Fruit fly (Drosophila melanogaster) whole organism, embryonic: ENCODE data around the gene CG11699.

Experiments used
- CG12104 ChIP-seq: fragments of 200-800 bp; sonication (Bioruptor generic); optimal IDR thresholded peaks from 3 replicates; lab custom pipeline; 2016; ENCODE audit warnings: missing biosample characterization, missing genetic modification characterization
- CG12219 ChIP-seq: fragments of 200-800 bp; sonication (Bioruptor generic); optimal IDR thresholded peaks from 3 replicates; lab custom pipeline; 2018; ENCODE audit warnings: missing biosample characterization, mild to moderate bottlenecking, missing genetic modification characterization
- CG12236 ChIP-seq: fragments of 200-800 bp; sonication (Bioruptor generic); optimal IDR thresholded peaks from 2 replicates; lab custom pipeline; 2016; ENCODE audit warnings: missing biosample characterization, missing genetic modification characterization
- CG12391 ChIP-seq: fragments of 200-800 bp; sonication (Bioruptor generic); optimal IDR thresholded peaks from 3 replicates; lab custom pipeline; 2018; ENCODE audit warnings: missing biosample characterization, mild to moderate bottlenecking, missing genetic modification characterization, moderate library complexity
- CG13123 ChIP-seq: fragments of 200-800 bp; sonication (Bioruptor generic); optimal IDR thresholded peaks from 2 replicates; lab custom pipeline; 2016; ENCODE audit warnings: missing biosample characterization, missing genetic modification characterization
- CG14667 ChIP-seq: fragments of 200-800 bp; sonication (Bioruptor generic); IDR thresholded peaks from 2 replicates; pipeline ENCODE4 v1.3.6; 2022; ENCODE audit warnings: missing biosample characterization, missing genetic modification characterization
- CG17568 ChIP-seq: fragments of 200-800 bp; sonication (Bioruptor generic); optimal IDR thresholded peaks from 2 replicates; lab custom pipeline; 2018; ENCODE audit warnings: missing biosample characterization, mild to moderate bottlenecking, missing genetic modification characterization, moderate library complexity
- CG18476 ChIP-seq: fragments of 200-800 bp; sonication (Bioruptor generic); optimal IDR thresholded peaks from 2 replicates; lab custom pipeline; 2016; ENCODE audit warnings: missing biosample characterization, mild to moderate bottlenecking, missing genetic modification characterization
- CG18764 ChIP-seq: fragments of 200-800 bp; sonication (Bioruptor generic); optimal IDR thresholded peaks from 3 replicates; lab custom pipeline; 2016; ENCODE audit warnings: missing biosample characterization, missing genetic modification characterization
- CG2116 ChIP-seq: fragments of 200-800 bp; sonication (Bioruptor generic); optimal IDR thresholded peaks from 3 replicates; lab custom pipeline; 2018; ENCODE audit warnings: missing biosample characterization, mild to moderate bottlenecking, missing genetic modification characterization
- CG2120 ChIP-seq: fragments of 200-800 bp; sonication (Bioruptor generic); optimal IDR thresholded peaks from 3 replicates; lab custom pipeline; 2016; ENCODE audit warnings: missing biosample characterization, missing genetic modification characterization
- CG30403 ChIP-seq: fragments of 200-800 bp; sonication (Bioruptor generic); optimal IDR thresholded peaks from 3 replicates; lab custom pipeline; 2016; ENCODE audit warnings: missing biosample characterization, missing genetic modification characterization
- CG34224 ChIP-seq: fragments of 200-800 bp; sonication (Bioruptor generic); IDR thresholded peaks from 3 replicates; pipeline ENCODE4 v1.3.6; 2022; ENCODE audit warnings: missing biosample characterization, missing genetic modification characterization; ENCODE audit not compliant: partially characterized antibody
- CG4282 ChIP-seq: fragments of 200-800 bp; sonication (Bioruptor generic); optimal IDR thresholded peaks from 2 replicates; lab custom pipeline; 2016; ENCODE audit warnings: missing biosample characterization, missing genetic modification characterization
- CG5180 ChIP-seq: fragments of 200-800 bp; sonication (Bioruptor generic); optimal IDR thresholded peaks from 3 replicates; lab custom pipeline; 2017; ENCODE audit warnings: missing biosample characterization, missing genetic modification characterization, mild to moderate bottlenecking, moderate library complexity, missing genetic modification reagents
- CG5245 ChIP-seq: fragments of 200-800 bp; sonication (Bioruptor generic); optimal IDR thresholded peaks from 3 replicates; lab custom pipeline; 2016; ENCODE audit warnings: missing biosample characterization, missing genetic modification characterization
- CG6254 ChIP-seq: fragments of 200-800 bp; sonication (Bioruptor generic); optimal IDR thresholded peaks from 3 replicates; lab custom pipeline; 2017; ENCODE audit warnings: mild to moderate bottlenecking, missing biosample characterization, missing genetic modification reagents, missing genetic modification characterization
- CG7839 ChIP-seq: fragments of 200-800 bp; sonication (Bioruptor generic); optimal IDR thresholded peaks from 3 replicates; lab custom pipeline; 2018; ENCODE audit warnings: missing biosample characterization, mild to moderate bottlenecking, missing genetic modification characterization, moderate library complexity
- CG8388 ChIP-seq: fragments of 200-800 bp; sonication (Bioruptor generic); optimal IDR thresholded peaks from 2 replicates; lab custom pipeline; 2019; ENCODE audit warnings: missing biosample characterization, mild to moderate bottlenecking, missing genetic modification characterization, moderate library complexity
- CG8478 ChIP-seq: fragments of >200 bp; optimal IDR thresholded peaks from 2 replicates; lab custom pipeline; 2018
- Deaf1 ChIP-seq: fragments of 200-800 bp; optimal IDR thresholded peaks from 3 replicates; lab custom pipeline; 2019; ENCODE audit warnings: missing biosample characterization, mild to moderate bottlenecking, missing genetic modification characterization, moderate library complexity
- Dfd ChIP-seq, 2 experiments: fragments of >200 bp; optimal IDR thresholded peaks; 2 replicates each; lab custom pipeline; 2017; ENCODE audit warnings: missing biosample characterization in 2 of 2, missing genetic modification characterization in 2 of 2
- Elba2 ChIP-seq: fragments of 200-800 bp; sonication (Bioruptor generic); optimal IDR thresholded peaks from 3 replicates; lab custom pipeline; 2016; ENCODE audit warnings: missing biosample characterization, missing genetic modification characterization
- HLH4C ChIP-seq: fragments of 200-800 bp; sonication (Bioruptor generic); IDR thresholded peaks from 3 replicates; pipeline ENCODE4 v1.3.6; 2022; ENCODE audit warnings: missing biosample characterization, missing genetic modification characterization; ENCODE audit not compliant: partially characterized antibody
- Hr78 ChIP-seq, 2 experiments: fragments of 200-800 bp in 1 of 2; fragments of >200 bp in 1 of 2; sonication (Bioruptor generic) in 1 of 2; optimal IDR thresholded peaks; 2 replicates each; lab custom pipeline; 2017 to 2019; ENCODE audit warnings: missing biosample characterization in 2 of 2, missing genetic modification characterization in 2 of 2, mild to moderate bottlenecking in 1 of 2, moderate library complexity in 1 of 2
- Jarid2 ChIP-seq: fragments of 200-800 bp; sonication (Bioruptor generic); optimal IDR thresholded peaks from 3 replicates; lab custom pipeline; 2017; ENCODE audit warnings: mild to moderate bottlenecking, missing biosample characterization, missing genetic modification reagents, missing genetic modification characterization
- Lpt ChIP-seq: fragments of >200 bp; optimal IDR thresholded peaks from 2 replicates; lab custom pipeline; 2018; ENCODE audit warnings: missing biosample characterization, missing genetic modification characterization
- MESR4 ChIP-seq: fragments of 200-800 bp; sonication (Bioruptor generic); optimal IDR thresholded peaks from 2 replicates; lab custom pipeline; 2018; ENCODE audit warnings: missing biosample characterization, mild to moderate bottlenecking, missing genetic modification characterization, moderate library complexity
- Med ChIP-seq: fragments of 200-800 bp; sonication (Bioruptor generic); peaks from one replicate; lab custom pipeline; 2016; ENCODE audit warnings: missing biosample characterization, missing genetic modification characterization, mild to moderate bottlenecking, inconsistent platforms, moderate library complexity
- Mes4 ChIP-seq: fragments of 200-800 bp; sonication (Bioruptor generic); optimal IDR thresholded peaks from 2 replicates; lab custom pipeline; 2016; ENCODE audit warnings: missing biosample characterization, missing genetic modification characterization
- Nf-YC ChIP-seq: fragments of 200-800 bp; optimal IDR thresholded peaks from 3 replicates; lab custom pipeline; 2019; ENCODE audit warnings: missing biosample characterization, mild to moderate bottlenecking, missing genetic modification characterization, moderate library complexity
- Stat92E ChIP-seq, 3 experiments: fragments of >200 bp in 2 of 3; fragments of 200-800 bp in 1 of 3; sonication (Bioruptor generic) in 1 of 3; optimal IDR thresholded peaks; 2 replicates each; lab custom pipeline; 2017 to 2019; ENCODE audit warnings: missing biosample characterization in 3 of 3, missing genetic modification characterization in 3 of 3, mild to moderate bottlenecking in 1 of 3, moderate library complexity in 1 of 3
- az2 ChIP-seq: fragments of 200-800 bp; sonication (Bioruptor generic); optimal IDR thresholded peaks from 3 replicates; lab custom pipeline; 2016; ENCODE audit warnings: missing biosample characterization, missing genetic modification characterization
- bowl ChIP-seq: fragments of 200-800 bp; sonication (Bioruptor generic); IDR thresholded peaks from 2 replicates; pipeline ENCODE4 v1.3.6; 2022; ENCODE audit warnings: missing biosample characterization, missing genetic modification characterization
- chn ChIP-seq: fragments of 200-800 bp; sonication (Bioruptor generic); optimal IDR thresholded peaks from 2 replicates; lab custom pipeline; 2016; ENCODE audit warnings: missing biosample characterization, missing genetic modification characterization
- crol ChIP-seq: fragments of 200-800 bp; sonication (Bioruptor generic); IDR thresholded peaks from 2 replicates; pipeline ENCODE4 v1.3.6; 2022; ENCODE audit warnings: missing biosample characterization, missing genetic modification characterization
- dimm ChIP-seq: fragments of 200-800 bp; sonication (Bioruptor generic); IDR thresholded peaks from 2 replicates; pipeline ENCODE4 v1.3.6; 2022; ENCODE audit warnings: missing biosample characterization, missing genetic modification characterization
- grn ChIP-seq: fragments of 200-800 bp; sonication (Bioruptor generic); optimal IDR thresholded peaks from 3 replicates; lab custom pipeline; 2017; ENCODE audit warnings: missing biosample characterization, missing genetic modification characterization
- hb ChIP-seq: fragments of 200-800 bp; sonication (Bioruptor generic); IDR thresholded peaks from 3 replicates; pipeline ENCODE4 v1.3.6; 2022; ENCODE audit warnings: missing biosample characterization, missing genetic modification characterization; ENCODE audit not compliant: partially characterized antibody
- hbn ChIP-seq: fragments of 200-800 bp; sonication (Bioruptor generic); IDR thresholded peaks from 2 replicates; pipeline ENCODE4 v1.3.6; 2022; ENCODE audit warnings: missing biosample characterization, missing genetic modification characterization; ENCODE audit not compliant: partially characterized antibody
- her ChIP-seq: fragments of 200-800 bp; sonication (Bioruptor generic); optimal IDR thresholded peaks from 2 replicates; lab custom pipeline; 2016; ENCODE audit warnings: missing biosample characterization, missing genetic modification characterization
- klu ChIP-seq: fragments of 200-800 bp; sonication (Bioruptor generic); IDR thresholded peaks from 2 replicates; pipeline ENCODE4 v1.3.6; 2022; ENCODE audit warnings: missing biosample characterization, missing genetic modification characterization
- knrl ChIP-seq: fragments of 200-800 bp; sonication (Bioruptor generic); IDR thresholded peaks from 3 replicates; pipeline ENCODE4 v1.3.6; 2022; ENCODE audit warnings: missing biosample characterization, missing genetic modification characterization; ENCODE audit not compliant: partially characterized antibody
- row ChIP-seq: fragments of 200-800 bp; sonication (Bioruptor generic); IDR thresholded peaks from 3 replicates; pipeline ENCODE4 v1.3.6; 2022; ENCODE audit warnings: missing biosample characterization, missing genetic modification characterization
- sim ChIP-seq: fragments of 200-800 bp; sonication (Bioruptor generic); IDR thresholded peaks from 2 replicates; pipeline ENCODE4 v1.3.6; 2022; ENCODE audit warnings: missing biosample characterization, missing genetic modification characterization
- sqz ChIP-seq: fragments of 200-800 bp; sonication (Bioruptor generic); optimal IDR thresholded peaks from 3 replicates; lab custom pipeline; 2018; ENCODE audit warnings: missing biosample characterization, mild to moderate bottlenecking, missing genetic modification characterization
- zf30C ChIP-seq: fragments of 200-800 bp; sonication (Bioruptor generic); optimal IDR thresholded peaks from 3 replicates; lab custom pipeline; 2018; ENCODE audit warnings: missing biosample characterization, mild to moderate bottlenecking, missing genetic modification characterization
- zfh1 ChIP-seq: fragments of 200-800 bp; sonication (Bioruptor generic); IDR thresholded peaks from 3 replicates; pipeline ENCODE4 v1.3.6; 2022; ENCODE audit warnings: missing biosample characterization, missing genetic modification characterization

Gene CG11699

DNA sequence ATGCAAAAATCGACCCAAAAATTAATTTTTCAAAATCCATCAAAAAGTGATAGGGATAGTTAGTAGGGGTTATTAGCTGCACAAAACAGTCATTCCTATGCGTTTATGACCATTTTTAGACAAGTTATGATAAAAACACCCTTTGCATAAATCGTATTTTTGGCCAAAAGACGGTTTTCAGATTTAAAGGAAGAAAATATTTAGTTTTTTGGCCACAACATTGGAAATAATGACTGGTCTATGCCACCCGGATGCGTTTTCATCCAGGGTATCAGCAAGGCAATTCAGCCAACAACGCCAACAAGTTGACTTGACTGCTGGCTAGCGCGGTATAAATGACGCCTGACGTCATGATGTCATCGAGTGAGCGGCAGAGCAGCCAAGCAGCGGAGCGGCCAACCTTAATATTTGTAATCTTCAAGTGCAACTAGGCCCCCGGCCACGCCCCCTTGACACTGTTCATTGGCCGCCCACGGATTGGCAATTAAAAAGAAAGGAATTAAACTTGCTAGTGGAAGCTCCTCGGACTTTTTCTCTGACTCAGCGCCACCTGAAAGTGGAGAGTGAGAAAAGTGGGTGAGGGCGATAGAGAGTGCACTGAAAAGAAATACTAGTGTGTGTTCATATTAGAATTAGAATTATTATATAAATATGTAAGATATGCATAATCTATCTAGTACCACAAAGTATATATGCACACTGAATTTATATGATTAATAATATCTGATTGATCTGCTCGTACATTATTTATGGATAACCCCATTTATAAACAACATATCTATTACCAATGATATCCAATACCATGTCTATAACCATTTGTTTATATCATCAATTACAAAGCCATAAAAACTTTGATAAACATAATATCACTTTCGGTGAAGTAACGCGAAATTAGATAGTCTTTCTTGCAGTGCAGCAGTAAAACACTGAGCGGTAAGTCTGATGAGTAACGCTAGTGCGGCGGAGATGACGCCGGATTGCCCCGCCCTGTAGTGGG is 10.4 kb upstream of the CG11699 start (continued):
- no peak for TF ChIP-seq CG34224 (GFP tag; lab: Robert Waterston, UW)
- TF ChIP-seq CG6254 (GFP tag; lab: Kevin White, UChicago): peak; percentile 29
- TF ChIP-seq CG30403 (GFP tag; lab: Kevin White, UChicago): peak; percentile 87
- peak; percentile 74 for TF ChIP-seq CG12219 (GFP tag; lab: Kevin White, UChicago)
- TF ChIP-seq CG14667 (GFP tag; lab: Robert Waterston, UW): peak; percentile 54
- peak; percentile 55; the same call in 1 of the 2 replicates for TF ChIP-seq klu (GFP tag; lab: Robert Waterston, UW)
- peak in 1 of 2 experiments; percentile 81 for TF ChIP-seq Hr78 (GFP tag; optimal IDR thresholded peaks at IDR 0.05; lab: Kevin White, UChicago)
- no peak for TF ChIP-seq grn (GFP tag; lab: Kevin White, UChicago)
- TF ChIP-seq HLH4C (GFP tag; lab: Robert Waterston, UW): no peak
- TF ChIP-seq CG8478 (lab: Kevin White, UChicago): no peak
- TF ChIP-seq zf30C (GFP tag; lab: Kevin White, UChicago): peak; percentile 59
- TF ChIP-seq hbn (GFP tag; lab: Robert Waterston, UW): no peak
- no peak for TF ChIP-seq Elba2 (GFP tag; lab: Kevin White, UChicago)
- peak; percentile 84 for TF ChIP-seq Nf-YC (tag; lab: Kevin White, UChicago)
- no peak for TF ChIP-seq her (GFP tag; lab: Kevin White, UChicago)
- TF ChIP-seq sim: no peak; the same call in 1 of the 2 replicates
- peak; percentile 80 for TF ChIP-seq Med (GFP tag; lab: Kevin White, UChicago)
- no peak for TF ChIP-seq CG12236 (GFP tag; lab: Kevin White, UChicago)
- TF ChIP-seq CG7839: peak; percentile 93
- TF ChIP-seq Lpt (GFP tag; lab: Kevin White, UChicago): no peak
- peak; percentile 58 for TF ChIP-seq Jarid2
- TF ChIP-seq CG12104 (GFP tag; lab: Kevin White, UChicago): peak; percentile 90
- peak; percentile 45; the same call in 2 of the 3 replicates for TF ChIP-seq zfh1 (GFP tag; lab: Robert Waterston, UW)
- peak; percentile 83 for TF ChIP-seq CG8388
- TF ChIP-seq CG12391 (tag; lab: Kevin White, UChicago): peak; percentile 88
- TF ChIP-seq crol (GFP tag; lab: Robert Waterston, UW): no peak
- no peak for TF ChIP-seq Stat92E (GFP tag; optimal IDR thresholded peaks at IDR 0.05; lab: Kevin White, UChicago)
- no peak for TF ChIP-seq MESR4 (GFP tag; lab: Kevin White, UChicago)
- no peak for TF ChIP-seq Dfd (GFP tag; optimal IDR thresholded peaks at IDR 0.05; lab: Kevin White, UChicago)
- TF ChIP-seq knrl (GFP tag; lab: Robert Waterston, UW): no peak
- no peak for TF ChIP-seq CG17568 (GFP tag; lab: Kevin White, UChicago)
- peak; percentile 41 for TF ChIP-seq CG13123 (GFP tag; lab: Kevin White, UChicago)
- TF ChIP-seq CG2120 (GFP tag; lab: Kevin White, UChicago): peak; percentile 78
- TF ChIP-seq Mes4: no peak
- TF ChIP-seq CG4282 (GFP tag; lab: Kevin White, UChicago): no peak
- peak; percentile 64 for TF ChIP-seq CG5245 (GFP tag; lab: Kevin White, UChicago)
- peak; percentile 8 for TF ChIP-seq CG18476 (GFP tag; lab: Kevin White, UChicago)
- TF ChIP-seq az2 (GFP tag; lab: Kevin White, UChicago): peak; percentile 77
- TF ChIP-seq CG5180 (GFP tag; lab: Kevin White, UChicago): peak; percentile 78
- no peak for TF ChIP-seq chn (GFP tag; lab: Kevin White, UChicago)
- peak; percentile 79 for TF ChIP-seq sqz (GFP tag; lab: Kevin White, UChicago)
- no peak for TF ChIP-seq dimm (GFP tag; lab: Robert Waterston, UW)
- TF ChIP-seq CG18764 (GFP tag; lab: Kevin White, UChicago): peak; percentile 23
- peak; percentile 73 for TF ChIP-seq Deaf1 (tag; lab: Kevin White, UChicago)
- peak; percentile 78 for TF ChIP-seq row
- peak; percentile 54 for TF ChIP-seq CG2116 (GFP tag; lab: Kevin White, UChicago)
- TF ChIP-seq hb (GFP tag; lab: Robert Waterston, UW): no peak
- no peak for TF ChIP-seq bowl (GFP tag; lab: Robert Waterston, UW)
